Worm (Caenorhabditis elegans) whole organism, mixed stage, embryonic: ENCODE data around the gene D2023.1.

ENCODE experiments used
- ces-1 ChIP-seq: fragments of 150-350 bp; optimal IDR thresholded peaks from 2 replicates; lab custom pipeline; 2014; ENCODE audit warnings: missing biosample characterization, missing genetic modification reagents, missing genetic modification characterization
- drap-1 ChIP-seq: fragments of 200-800 bp; sonication (Bioruptor generic); optimal IDR thresholded peaks from 3 replicates; lab custom pipeline; 2018; ENCODE audit warnings: mild to moderate bottlenecking, missing genetic modification characterization, missing compliant biosample characterization
- elt-3 ChIP-seq: fragments of 150-350 bp; optimal IDR thresholded peaks from 2 replicates; lab custom pipeline; 2014; ENCODE audit warnings: missing biosample characterization, missing genetic modification characterization
- lin-13 ChIP-seq: fragments of 150-350 bp; optimal IDR thresholded peaks from 2 replicates; lab custom pipeline; 2014; ENCODE audit warnings: missing biosample characterization, missing genetic modification characterization
- lsy-2 ChIP-seq: fragments of 150-350 bp; optimal IDR thresholded peaks from 2 replicates; lab custom pipeline; 2014; ENCODE audit warnings: missing biosample characterization, missing genetic modification characterization
- mab-5 ChIP-seq: fragments of 150-350 bp; optimal IDR thresholded peaks from 2 replicates; lab custom pipeline; 2014; ENCODE audit warnings: missing biosample characterization, missing genetic modification characterization
- nhr-237 ChIP-seq: fragments of 150-350 bp; optimal IDR thresholded peaks from 2 replicates; lab custom pipeline; 2014; ENCODE audit warnings: missing biosample characterization, missing genetic modification characterization
- nhr-76 ChIP-seq: sonication (generic microtip); optimal IDR thresholded peaks from 2 replicates; lab custom pipeline; 2017; ENCODE audit warnings: missing biosample characterization, missing genetic modification characterization
- sem-2 ChIP-seq: fragments of 200-800 bp; sonication (Bioruptor generic); optimal IDR thresholded peaks from 2 replicates; lab custom pipeline; 2018; ENCODE audit warnings: mild to moderate bottlenecking, missing genetic modification characterization, missing compliant biosample characterization
- unc-62 ChIP-seq: fragments of 150-350 bp; optimal IDR thresholded peaks from 2 replicates; lab custom pipeline; 2014; ENCODE audit warnings: missing biosample characterization, missing genetic modification reagents, missing genetic modification characterization
- ztf-11 ChIP-seq: fragments of 150-350 bp; optimal IDR thresholded peaks from 2 replicates; lab custom pipeline; 2014; ENCODE audit warnings: missing biosample characterization, missing genetic modification characterization

- TF ChIP-seq mab-5 (tag; lab: Kevin White, UChicago) (no peak), ces-1 (GFP tag; lab: Kevin White, UChicago) (no peak), lin-13 (tag; lab: Kevin White, UChicago) (no peak), unc-62 (GFP tag; lab: Kevin White, UChicago) (no peak), elt-3 (no peak), ztf-11 (no peak), nhr-76 (tag; lab: Kevin White, UChicago) (no peak), sem-2 (GFP tag; lab: Kevin White, UChicago) (no peak), nhr-237 (tag; lab: Kevin White, UChicago) (no peak), drap-1 (GFP tag; lab: Kevin White, UChicago) (no peak), lsy-2 (no peak)
Measured at ce11 chrV:11758635-11759034, 30.7 kb upstream of the D2023.1 start, which contains the start of gene T04F3.3.
